Worm (Caenorhabditis elegans) whole organism, late embryonic: ENCODE results near the gene K06H6.1.

Source experiments
- F13H6.1 ChIP-seq: sonication (generic microtip); optimal IDR thresholded peaks from 2 replicates; lab custom pipeline; 2016; ENCODE audit warnings: missing genetic modification characterization, missing compliant biosample characterization
- K02D7.2 ChIP-seq: sonication (generic microtip); optimal IDR thresholded peaks from 2 replicates; lab custom pipeline; 2017; ENCODE audit warnings: mild to moderate bottlenecking, missing genetic modification characterization, missing compliant biosample characterization
- ahr-1 ChIP-seq: sonication (generic microtip); optimal IDR thresholded peaks from 2 replicates; lab custom pipeline; 2016; ENCODE audit warnings: missing genetic modification characterization, missing compliant biosample characterization
- ceh-18 ChIP-seq: sonication (generic microtip); optimal IDR thresholded peaks from 2 replicates; lab custom pipeline; 2016; ENCODE audit warnings: missing genetic modification characterization, missing compliant biosample characterization
- ceh-2 ChIP-seq: sonication (generic microtip); optimal IDR thresholded peaks from 2 replicates; lab custom pipeline; 2016; ENCODE audit warnings: missing genotype, missing genetic modification characterization, missing compliant biosample characterization
- ceh-24 ChIP-seq: sonication (generic microtip); optimal IDR thresholded peaks from 2 replicates; lab custom pipeline; 2016; ENCODE audit warnings: mild to moderate bottlenecking, missing genetic modification characterization, missing compliant biosample characterization
- ceh-31 ChIP-seq: sonication (generic microtip); optimal IDR thresholded peaks from 2 replicates; lab custom pipeline; 2016; ENCODE audit warnings: missing genetic modification characterization, missing compliant biosample characterization
- ceh-34 ChIP-seq: sonication (generic microtip); optimal IDR thresholded peaks from 2 replicates; lab custom pipeline; 2016; ENCODE audit warnings: mild to moderate bottlenecking, missing genetic modification characterization, missing compliant biosample characterization
- ceh-45 ChIP-seq: fragments of 200-800 bp; sonication (Bioruptor generic); IDR thresholded peaks from 2 replicates; pipeline ENCODE4 v1.3.6; 2022; ENCODE audit warnings: missing genetic modification reagents, missing genetic modification characterization, missing compliant biosample characterization
- ceh-48 ChIP-seq: sonication (generic microtip); optimal IDR thresholded peaks from 2 replicates; lab custom pipeline; 2016; ENCODE audit warnings: missing genetic modification characterization, inconsistent platforms, missing compliant biosample characterization
- ceh-9 ChIP-seq: sonication (generic microtip); optimal IDR thresholded peaks from 2 replicates; lab custom pipeline; 2016; ENCODE audit warnings: mild to moderate bottlenecking, missing genetic modification characterization, inconsistent platforms, missing compliant biosample characterization
- che-1 ChIP-seq: sonication (generic microtip); optimal IDR thresholded peaks from 2 replicates; lab custom pipeline; 2016; ENCODE audit warnings: mild to moderate bottlenecking, missing genetic modification characterization, missing compliant biosample characterization
- dve-1 ChIP-seq: sonication (generic microtip); optimal IDR thresholded peaks from 2 replicates; lab custom pipeline; 2017; ENCODE audit warnings: antibody characterized with exemption, mild to moderate bottlenecking, missing genetic modification characterization, missing compliant biosample characterization
- elt-2 ChIP-seq: sonication (generic microtip); optimal IDR thresholded peaks from 2 replicates; lab custom pipeline; 2016; ENCODE audit warnings: missing genetic modification reagents, missing genetic modification characterization, missing compliant biosample characterization
- ets-4 ChIP-seq: sonication (generic microtip); optimal IDR thresholded peaks from 2 replicates; lab custom pipeline; 2016; ENCODE audit warnings: missing genetic modification characterization, missing compliant biosample characterization
- eyg-1 ChIP-seq: sonication (generic microtip); optimal IDR thresholded peaks from 2 replicates; lab custom pipeline; 2016; ENCODE audit warnings: missing genotype, missing genetic modification characterization, missing compliant biosample characterization
- fkh-10 ChIP-seq: fragments of 150-350 bp; optimal IDR thresholded peaks from 2 replicates; lab custom pipeline; 2014; ENCODE audit warnings: missing biosample characterization, missing genetic modification reagents, missing genetic modification characterization
- fkh-6 ChIP-seq: sonication (generic microtip); optimal IDR thresholded peaks from 2 replicates; lab custom pipeline; 2016; ENCODE audit warnings: missing genetic modification characterization, missing compliant biosample characterization
- gmeb-2 ChIP-seq: sonication (generic microtip); optimal IDR thresholded peaks from 2 replicates; lab custom pipeline; 2016; ENCODE audit warnings: missing genetic modification characterization, inconsistent platforms, missing compliant biosample characterization
- hlh-15 ChIP-seq: sonication (generic microtip); optimal IDR thresholded peaks from 2 replicates; lab custom pipeline; 2016; ENCODE audit warnings: missing genetic modification characterization, missing compliant biosample characterization
- hlh-8 ChIP-seq: sonication (generic microtip); optimal IDR thresholded peaks from 2 replicates; lab custom pipeline; 2016; ENCODE audit warnings: missing genotype, missing genetic modification characterization, missing compliant biosample characterization
- lim-6 ChIP-seq: sonication (generic microtip); optimal IDR thresholded peaks from 2 replicates; lab custom pipeline; 2016; ENCODE audit warnings: missing genetic modification characterization, missing compliant biosample characterization
- mec-3 ChIP-seq: sonication (generic microtip); optimal IDR thresholded peaks from 2 replicates; lab custom pipeline; 2016; ENCODE audit warnings: borderline replicate concordance, missing genetic modification characterization, missing compliant biosample characterization
- npax-4 ChIP-seq: sonication (generic microtip); optimal IDR thresholded peaks from 2 replicates; lab custom pipeline; 2016; ENCODE audit warnings: missing genetic modification characterization, missing compliant biosample characterization
- odd-2 ChIP-seq: sonication (generic microtip); optimal IDR thresholded peaks from 2 replicates; lab custom pipeline; 2017; ENCODE audit warnings: antibody characterized with exemption, mild to moderate bottlenecking, missing genetic modification characterization, missing compliant biosample characterization
- pag-3 ChIP-seq: sonication (generic microtip); optimal IDR thresholded peaks from 2 replicates; lab custom pipeline; 2016; ENCODE audit warnings: missing compliant biosample characterization, missing genetic modification characterization, borderline replicate concordance
- pat-9 ChIP-seq: fragments of 200-800 bp; sonication (Bioruptor generic); optimal IDR thresholded peaks from 2 replicates; lab custom pipeline; 2018; ENCODE audit warnings: mild to moderate bottlenecking, missing genetic modification characterization, moderate library complexity, missing compliant biosample characterization
- pax-1 ChIP-seq: fragments of 150-350 bp; optimal IDR thresholded peaks from 2 replicates; lab custom pipeline; 2014; ENCODE audit warnings: missing biosample characterization, missing genetic modification characterization
- pha-2 ChIP-seq: sonication (generic microtip); optimal IDR thresholded peaks from 2 replicates; lab custom pipeline; 2017; ENCODE audit warnings: mild to moderate bottlenecking, missing genetic modification characterization, missing compliant biosample characterization
- pha-4 ChIP-seq: fragments of 150-350 bp; optimal IDR thresholded peaks from 2 replicates; lab custom pipeline; 2018; ENCODE audit warnings: missing biosample characterization, missing genetic modification reagents, missing genetic modification characterization
- pqm-1 ChIP-seq: sonication (generic microtip); optimal IDR thresholded peaks from 2 replicates; lab custom pipeline; 2016; ENCODE audit warnings: missing genetic modification characterization, missing compliant biosample characterization
- ref-2 ChIP-seq: sonication (generic microtip); optimal IDR thresholded peaks from 2 replicates; lab custom pipeline; 2016; ENCODE audit warnings: missing genetic modification characterization, missing compliant biosample characterization
- rnt-1 ChIP-seq: sonication (generic microtip); optimal IDR thresholded peaks from 2 replicates; lab custom pipeline; 2016; ENCODE audit warnings: missing genetic modification characterization, missing compliant biosample characterization
- sdc-2 ChIP-seq: sonication (generic microtip); optimal IDR thresholded peaks from 2 replicates; lab custom pipeline; 2016; ENCODE audit warnings: missing genotype, missing genetic modification characterization, missing compliant biosample characterization
- sox-4 ChIP-seq: sonication (generic microtip); optimal IDR thresholded peaks from 2 replicates; lab custom pipeline; 2017; ENCODE audit warnings: mild to moderate bottlenecking, missing genetic modification characterization, inconsistent platforms, missing compliant biosample characterization
- tbx-7 ChIP-seq: sonication (generic microtip); optimal IDR thresholded peaks from 2 replicates; lab custom pipeline; 2016; ENCODE audit warnings: missing genotype, missing genetic modification characterization, missing compliant biosample characterization
- ttx-3 ChIP-seq: sonication (generic microtip); optimal IDR thresholded peaks from 2 replicates; lab custom pipeline; 2016; ENCODE audit warnings: missing genetic modification reagents, missing genetic modification characterization, missing compliant biosample characterization
- unc-42 ChIP-seq: sonication (generic microtip); optimal IDR thresholded peaks from 2 replicates; lab custom pipeline; 2016; ENCODE audit warnings: missing genotype, missing genetic modification characterization, missing compliant biosample characterization
- unc-55 ChIP-seq: sonication (generic microtip); optimal IDR thresholded peaks from 2 replicates; lab custom pipeline; 2017; ENCODE audit warnings: missing biosample characterization, missing genetic modification reagents, missing genetic modification characterization
- ztf-16 ChIP-seq: sonication (generic microtip); optimal IDR thresholded peaks from 2 replicates; lab custom pipeline; 2017; ENCODE audit warnings: missing genetic modification characterization, missing compliant biosample characterization

K06H6.1 gene

ce11 chrV:592959-593358, 5.0 kb downstream of the K06H6.1 start, which contains the start of gene ZK488.5:
TSS of gene ZK488.5 (plus strand) at chrV:593259.
- TF ChIP-seq rnt-1 (no peak), pqm-1 (tag; lab: Kevin White, UChicago) (no peak), sox-4 (no peak), sdc-2 (tag; lab: Kevin White, UChicago) (no peak), hlh-8 (tag; lab: Kevin White, UChicago) (no peak), ceh-9 (tag; lab: Kevin White, UChicago) (no peak), pha-4 (no peak), ceh-45 (no peak)

- no peak for TF ChIP-seq pax-1
- TF ChIP-seq ceh-45: no peak
- no peak for TF ChIP-seq hlh-15 (tag; lab: Kevin White, UChicago)
- no peak for TF ChIP-seq hlh-8 (tag; lab: Kevin White, UChicago)
- TF ChIP-seq eyg-1 (tag; lab: Kevin White, UChicago): no peak
- no peak for TF ChIP-seq pha-2 (tag; lab: Kevin White, UChicago)
These were observed 9.0 kb downstream of the K06H6.1 start for ce11 chrV:596923-597322.

- TF ChIP-seq dve-1 (tag; lab: Kevin White, UChicago): no peak
- TF ChIP-seq hlh-15 (tag; lab: Kevin White, UChicago): no peak
These were observed 9.9 kb downstream of the K06H6.1 start for ce11 chrV:597823-598222.

- TF ChIP-seq fkh-10 (GFP tag; lab: Kevin White, UChicago): no peak
- TF ChIP-seq pat-9: no peak
- no peak for TF ChIP-seq odd-2
- TF ChIP-seq elt-2 (tag; lab: Kevin White, UChicago): no peak
- TF ChIP-seq lim-6 (tag; lab: Kevin White, UChicago): no peak
- no peak for TF ChIP-seq unc-55
- TF ChIP-seq ceh-18 (tag; lab: Kevin White, UChicago): no peak
- no peak for TF ChIP-seq ceh-34 (tag; lab: Kevin White, UChicago)
These were observed 10.7 kb downstream of the K06H6.1 start for ce11 chrV:598626-599025.

ce11 chrV:599783-600182, 11.9 kb downstream of the K06H6.1 start:
- TF ChIP-seq ref-2 (no peak), fkh-6 (no peak), ahr-1 (tag; lab: Kevin White, UChicago) (no peak), ceh-31 (tag; lab: Kevin White, UChicago) (no peak), F13H6.1 (tag; lab: Kevin White, UChicago) (no peak), ttx-3 (tag; lab: Kevin White, UChicago) (no peak)

- TF ChIP-seq gmeb-2 (tag; lab: Kevin White, UChicago) (no peak), ets-4 (no peak), unc-42 (tag; lab: Kevin White, UChicago) (no peak), ceh-24 (tag; lab: Kevin White, UChicago) (no peak), pag-3 (tag; lab: Kevin White, UChicago) (no peak), F13H6.1 (tag; lab: Kevin White, UChicago) (no peak), K02D7.2 (tag; lab: Kevin White, UChicago) (no peak), ceh-48 (tag; lab: Kevin White, UChicago) (no peak), mec-3 (no peak), npax-4 (tag; lab: Kevin White, UChicago) (no peak), che-1 (no peak), tbx-7 (tag; lab: Kevin White, UChicago) (no peak), rnt-1 (no peak), ztf-16 (tag; lab: Kevin White, UChicago) (no peak), ceh-2 (no peak), dve-1 (tag; lab: Kevin White, UChicago) (no peak)
These were observed 12.3 kb downstream of the K06H6.1 start, which contains the start of gene nhr-251 for ce11 chrV:600231-600630. TSS of gene nhr-251 (plus strand) at chrV:600531.
